Fruit fly (Drosophila melanogaster) whole organism, embryonic: ENCODE measurements around the gene st.
A peak's percentile ranks its signal among the peaks of the same experiment; 100 is the strongest.

Experiments used
- Bgb ChIP-seq: fragments of 200-800 bp; sonication (Bioruptor generic); IDR thresholded peaks from 2 replicates; pipeline ENCODE4 v1.3.6; 2022; ENCODE audit warnings: missing biosample characterization, missing genetic modification characterization; ENCODE audit not compliant: partially characterized antibody
- Blimp-1 ChIP-seq: fragments of 200-800 bp; sonication (Bioruptor generic); optimal IDR thresholded peaks from 3 replicates; lab custom pipeline; 2018; ENCODE audit warnings: missing biosample characterization, missing genetic modification characterization, mild to moderate bottlenecking, moderate library complexity, missing genetic modification reagents
- CG10147 ChIP-seq: fragments of 200-800 bp; sonication (Bioruptor generic); optimal IDR thresholded peaks from 2 replicates; lab custom pipeline; 2019; ENCODE audit warnings: missing biosample characterization, mild to moderate bottlenecking, missing genetic modification characterization, moderate library complexity
- CG11695 ChIP-seq: fragments of 200-800 bp; sonication (Bioruptor generic); IDR thresholded peaks from 3 replicates; pipeline ENCODE4 v1.3.6; 2022; ENCODE audit warnings: missing biosample characterization, missing genetic modification characterization
- CG12104 ChIP-seq: fragments of 200-800 bp; sonication (Bioruptor generic); optimal IDR thresholded peaks from 3 replicates; lab custom pipeline; 2016; ENCODE audit warnings: missing biosample characterization, missing genetic modification characterization
- CG12391 ChIP-seq: fragments of 200-800 bp; sonication (Bioruptor generic); optimal IDR thresholded peaks from 3 replicates; lab custom pipeline; 2018; ENCODE audit warnings: missing biosample characterization, mild to moderate bottlenecking, missing genetic modification characterization, moderate library complexity
- CG14667 ChIP-seq: fragments of 200-800 bp; sonication (Bioruptor generic); IDR thresholded peaks from 2 replicates; pipeline ENCODE4 v1.3.6; 2022; ENCODE audit warnings: missing biosample characterization, missing genetic modification characterization
- CG18262 ChIP-seq: fragments of 200-800 bp; optimal IDR thresholded peaks from 3 replicates; lab custom pipeline; 2019; ENCODE audit warnings: missing biosample characterization, mild to moderate bottlenecking, missing genetic modification characterization, moderate library complexity
- CG30403 ChIP-seq: fragments of 200-800 bp; sonication (Bioruptor generic); optimal IDR thresholded peaks from 3 replicates; lab custom pipeline; 2016; ENCODE audit warnings: missing biosample characterization, missing genetic modification characterization
- CG31441 ChIP-seq: fragments of 200-800 bp; sonication (Bioruptor generic); IDR thresholded peaks from 2 replicates; pipeline ENCODE4 v1.3.6; 2022; ENCODE audit warnings: missing biosample characterization, missing genetic modification characterization
- CG3838 ChIP-seq: fragments of 200-800 bp; sonication (Bioruptor generic); optimal IDR thresholded peaks from 3 replicates; lab custom pipeline; 2016; ENCODE audit warnings: missing biosample characterization, missing genetic modification characterization
- CG3995 ChIP-seq: fragments of 200-800 bp; sonication (Bioruptor generic); optimal IDR thresholded peaks from 3 replicates; lab custom pipeline; 2016; ENCODE audit warnings: missing biosample characterization, missing genetic modification characterization
- CG4424 ChIP-seq: fragments of 200-800 bp; sonication (Bioruptor generic); optimal IDR thresholded peaks from 3 replicates; lab custom pipeline; 2016; ENCODE audit warnings: missing biosample characterization, missing genetic modification characterization
- CG6813 ChIP-seq: fragments of 200-800 bp; sonication (Bioruptor generic); optimal IDR thresholded peaks from 2 replicates; lab custom pipeline; 2017; ENCODE audit warnings: missing biosample characterization, missing genetic modification characterization, mild to moderate bottlenecking, moderate library complexity, missing genetic modification reagents
- CG7556 ChIP-seq: fragments of 200-800 bp; sonication (Bioruptor generic); optimal IDR thresholded peaks from 2 replicates; lab custom pipeline; 2017; ENCODE audit warnings: missing biosample characterization, mild to moderate bottlenecking, missing genetic modification characterization
- CG9437 ChIP-seq: fragments of 200-800 bp; sonication (Bioruptor generic); optimal IDR thresholded peaks from 2 replicates; lab custom pipeline; 2018; ENCODE audit warnings: missing biosample characterization, mild to moderate bottlenecking, missing genetic modification characterization
- CG9817 ChIP-seq: fragments of 200-800 bp; sonication (Bioruptor generic); optimal IDR thresholded peaks from 2 replicates; lab custom pipeline; 2018; ENCODE audit warnings: missing biosample characterization, mild to moderate bottlenecking, missing genetic modification characterization, moderate library complexity
- CTCF ChIP-seq: fragments of 200-800 bp; sonication (Bioruptor generic); optimal IDR thresholded peaks from 2 replicates; lab custom pipeline; 2017; ENCODE audit warnings: missing biosample characterization, mild to moderate bottlenecking, missing genetic modification characterization, moderate library complexity
- E2f1 ChIP-seq: fragments of 200-800 bp; sonication (Bioruptor generic); IDR thresholded peaks from 2 replicates; pipeline ENCODE4 v1.3.6; 2022; ENCODE audit warnings: missing biosample characterization, missing genetic modification characterization
- Ets65A ChIP-seq: fragments of 200-800 bp; sonication (Bioruptor generic); peaks from one replicate; lab custom pipeline; 2016; ENCODE audit warnings: missing biosample characterization, missing genetic modification characterization
- Fer1 ChIP-seq: fragments of 200-800 bp; sonication (Bioruptor generic); optimal IDR thresholded peaks from 2 replicates; lab custom pipeline; 2017; ENCODE audit warnings: missing biosample characterization, mild to moderate bottlenecking, missing genetic modification characterization
- H2.0 ChIP-seq: fragments of 200-800 bp; sonication (Bioruptor generic); IDR thresholded peaks from 2 replicates; pipeline ENCODE4 v1.3.6; 2022; ENCODE audit warnings: missing biosample characterization, missing genetic modification characterization
- HmgZ ChIP-seq: fragments of 200-800 bp; sonication (Bioruptor generic); optimal IDR thresholded peaks from 2 replicates; lab custom pipeline; 2018; ENCODE audit warnings: missing biosample characterization, mild to moderate bottlenecking, missing genetic modification characterization
- Hmr ChIP-seq: fragments of 200-800 bp; sonication (Bioruptor generic); optimal IDR thresholded peaks from 3 replicates; lab custom pipeline; 2017; ENCODE audit warnings: mild to moderate bottlenecking, missing biosample characterization, missing genetic modification reagents, missing genetic modification characterization
- Neu2 ChIP-seq: fragments of 200-800 bp; sonication (Bioruptor generic); optimal IDR thresholded peaks from 3 replicates; lab custom pipeline; 2016; ENCODE audit warnings: missing biosample characterization, missing genetic modification characterization, borderline replicate concordance
- Oli ChIP-seq: fragments of 200-800 bp; sonication (Bioruptor generic); optimal IDR thresholded peaks from 2 replicates; lab custom pipeline; 2018; ENCODE audit warnings: missing biosample characterization, mild to moderate bottlenecking, missing genetic modification characterization, moderate library complexity
- Sox102F ChIP-seq: fragments of 200-800 bp; sonication (Bioruptor generic); optimal IDR thresholded peaks from 2 replicates; lab custom pipeline; 2018; ENCODE audit warnings: missing biosample characterization, mild to moderate bottlenecking, missing genetic modification characterization, moderate library complexity
- Stat92E ChIP-seq, 3 experiments: fragments of >200 bp in 2 of 3; fragments of 200-800 bp in 1 of 3; sonication (Bioruptor generic) in 1 of 3; optimal IDR thresholded peaks; 2 replicates each; lab custom pipeline; 2017 to 2019; ENCODE audit warnings: missing biosample characterization in 3 of 3, missing genetic modification characterization in 3 of 3, mild to moderate bottlenecking in 1 of 3, moderate library complexity in 1 of 3
- Usf ChIP-seq: fragments of 200-800 bp; sonication (Bioruptor generic); optimal IDR thresholded peaks from 2 replicates; lab custom pipeline; 2017; ENCODE audit warnings: missing genotype, missing biosample characterization, missing genetic modification characterization
- YL-1 ChIP-seq: fragments of 200-800 bp; sonication (Bioruptor generic); optimal IDR thresholded peaks from 3 replicates; lab custom pipeline; 2017; ENCODE audit warnings: missing biosample characterization, mild to moderate bottlenecking, missing genetic modification characterization
- bsh ChIP-seq, 2 experiments: fragments of 200-800 bp; sonication (Bioruptor generic); optimal IDR thresholded peaks; 2 replicates each; lab custom pipeline; 2017 to 2018; ENCODE audit warnings: mild to moderate bottlenecking in 2 of 2, missing biosample characterization in 2 of 2, missing genetic modification characterization in 2 of 2, moderate library complexity in 1 of 2
- dmrt11E ChIP-seq: fragments of 200-800 bp; sonication (Bioruptor generic); optimal IDR thresholded peaks from 3 replicates; lab custom pipeline; 2018; ENCODE audit warnings: missing biosample characterization, mild to moderate bottlenecking, missing genetic modification characterization, moderate library complexity
- eve ChIP-seq, 2 experiments: fragments of >200 bp; optimal IDR thresholded peaks; 2 replicates each; lab custom pipeline; 2017; ENCODE audit warnings: missing biosample characterization in 2 of 2, missing genetic modification characterization in 2 of 2
- gfzf ChIP-seq: fragments of 200-800 bp; sonication (Bioruptor generic); optimal IDR thresholded peaks from 2 replicates; lab custom pipeline; 2016; ENCODE audit warnings: missing biosample characterization, mild to moderate bottlenecking, missing genetic modification characterization, moderate library complexity
- gsb ChIP-seq: fragments of 200-800 bp; sonication (Bioruptor generic); IDR thresholded peaks from 2 replicates; pipeline ENCODE4 v1.3.6; 2022; ENCODE audit warnings: missing biosample characterization, missing genetic modification characterization
- gsb-n ChIP-seq: fragments of 200-800 bp; sonication (Bioruptor generic); optimal IDR thresholded peaks from 3 replicates; lab custom pipeline; 2018; ENCODE audit warnings: missing biosample characterization, mild to moderate bottlenecking, missing genetic modification characterization
- ham ChIP-seq: fragments of 200-800 bp; sonication (Bioruptor generic); IDR thresholded peaks from 2 replicates; pipeline ENCODE4 v1.3.6; 2022; ENCODE audit warnings: missing biosample characterization, missing genetic modification characterization
- hbn ChIP-seq: fragments of 200-800 bp; sonication (Bioruptor generic); IDR thresholded peaks from 2 replicates; pipeline ENCODE4 v1.3.6; 2022; ENCODE audit warnings: missing biosample characterization, missing genetic modification characterization; ENCODE audit not compliant: partially characterized antibody
- her ChIP-seq: fragments of 200-800 bp; sonication (Bioruptor generic); optimal IDR thresholded peaks from 2 replicates; lab custom pipeline; 2016; ENCODE audit warnings: missing biosample characterization, missing genetic modification characterization
- ind ChIP-seq: fragments of 200-800 bp; sonication (Bioruptor generic); optimal IDR thresholded peaks from 3 replicates; lab custom pipeline; 2016; ENCODE audit warnings: missing biosample characterization, missing genetic modification characterization
- kni ChIP-seq: fragments of 200-800 bp; sonication (Bioruptor generic); optimal IDR thresholded peaks from 3 replicates; lab custom pipeline; 2017; ENCODE audit warnings: mild to moderate bottlenecking, missing biosample characterization, missing genetic modification reagents, missing genetic modification characterization
- lilli ChIP-seq: fragments of 200-800 bp; sonication (Bioruptor generic); optimal IDR thresholded peaks from 3 replicates; lab custom pipeline; 2016; ENCODE audit warnings: missing biosample characterization, missing genetic modification characterization
- lola ChIP-seq, 3 experiments: fragments of >200 bp in 2 of 3; fragments of 200-800 bp in 1 of 3; sonication (Bioruptor generic) in 1 of 3; optimal IDR thresholded peaks; 2 replicates each; lab custom pipeline; 2017 to 2019; ENCODE audit warnings: missing biosample characterization in 3 of 3, missing genetic modification characterization in 3 of 3, mild to moderate bottlenecking in 1 of 3, moderate library complexity in 1 of 3
- nerfin-1 ChIP-seq: fragments of 200-800 bp; sonication (Bioruptor generic); optimal IDR thresholded peaks from 3 replicates; lab custom pipeline; 2019; ENCODE audit warnings: missing biosample characterization, mild to moderate bottlenecking, missing genetic modification characterization, moderate library complexity
- nmo ChIP-seq: fragments of 200-800 bp; sonication (Bioruptor generic); optimal IDR thresholded peaks from 2 replicates; lab custom pipeline; 2018; ENCODE audit warnings: missing biosample characterization, mild to moderate bottlenecking, missing genetic modification characterization, moderate library complexity
- pb ChIP-seq: fragments of 200-800 bp; sonication (Bioruptor generic); optimal IDR thresholded peaks from 3 replicates; lab custom pipeline; 2016; ENCODE audit warnings: missing biosample characterization, missing genetic modification characterization
- phol ChIP-seq: fragments of 200-800 bp; sonication (Bioruptor generic); optimal IDR thresholded peaks from 3 replicates; lab custom pipeline; 2018; ENCODE audit warnings: missing biosample characterization, mild to moderate bottlenecking, missing genetic modification characterization, moderate library complexity
- pum ChIP-seq: fragments of 200-800 bp; sonication (Bioruptor generic); optimal IDR thresholded peaks from 2 replicates; lab custom pipeline; 2016; ENCODE audit warnings: missing biosample characterization, missing genetic modification characterization
- sens ChIP-seq: fragments of 200-800 bp; sonication (Bioruptor generic); peaks from one replicate; lab custom pipeline; 2016; ENCODE audit warnings: missing biosample characterization, missing genetic modification characterization
- slbo ChIP-seq: fragments of 200-800 bp; sonication (Bioruptor generic); IDR thresholded peaks from 2 replicates; pipeline ENCODE4 v1.3.6; 2022; ENCODE audit warnings: missing biosample characterization, missing genetic modification characterization
- stwl ChIP-seq: fragments of 200-800 bp; sonication (Bioruptor generic); optimal IDR thresholded peaks from 3 replicates; lab custom pipeline; 2018; ENCODE audit warnings: missing biosample characterization, mild to moderate bottlenecking, missing genetic modification characterization, moderate library complexity
- tio ChIP-seq: fragments of 200-800 bp; sonication (Bioruptor generic); optimal IDR thresholded peaks from 2 replicates; lab custom pipeline; 2017; ENCODE audit warnings: missing biosample characterization, missing genetic modification characterization, inconsistent platforms

st gene

dm6 chr3L:16470071-16470470, 27.4 kb upstream of the st start (continued):
- TF ChIP-seq nerfin-1 = no peak
- TF ChIP-seq E2f1 (GFP tag; lab: Robert Waterston, UW) = no peak
- no peak for TF ChIP-seq CG11695 (GFP tag; lab: Robert Waterston, UW)
- peak in 1 of 3 experiments; percentile 7 for TF ChIP-seq lola (GFP tag; optimal IDR thresholded peaks at IDR 0.05; lab: Kevin White, UChicago)
- TF ChIP-seq CTCF (GFP tag; lab: Kevin White, UChicago) = peak; percentile 57
- no peak for TF ChIP-seq Blimp-1 (GFP tag; lab: Kevin White, UChicago)
- TF ChIP-seq kni = no peak
- no peak for TF ChIP-seq Hmr
- no peak for TF ChIP-seq Usf (GFP tag; lab: Kevin White, UChicago)
- no peak for TF ChIP-seq ind (GFP tag; lab: Kevin White, UChicago)
- no peak for TF ChIP-seq CG3838 (GFP tag; lab: Kevin White, UChicago)
- TF ChIP-seq CG3995 (GFP tag; lab: Kevin White, UChicago) = no peak
- no peak for TF ChIP-seq CG14667 (GFP tag; lab: Robert Waterston, UW)
- TF ChIP-seq lilli = no peak
- TF ChIP-seq CG9437 = peak; percentile 99
- TF ChIP-seq sens (GFP tag; lab: Kevin White, UChicago) = peak; percentile 69
- TF ChIP-seq gsb-n (tag; lab: Kevin White, UChicago) = no peak
- TF ChIP-seq H2.0 (GFP tag; lab: Robert Waterston, UW) = no peak
- no peak for TF ChIP-seq YL-1
- TF ChIP-seq Fer1 (GFP tag; lab: Kevin White, UChicago) = no peak
- no peak for TF ChIP-seq CG6813 (GFP tag; lab: Kevin White, UChicago)
- TF ChIP-seq CG10147 = no peak
- no peak for TF ChIP-seq gsb
- TF ChIP-seq pum (GFP tag; lab: Kevin White, UChicago) = no peak
- TF ChIP-seq hbn = no peak
- no peak for TF ChIP-seq CG30403
- peak; percentile 40; the same call in 1 of the 2 replicates for TF ChIP-seq Bgb
- no peak for TF ChIP-seq her (GFP tag; lab: Kevin White, UChicago)
- TF ChIP-seq Stat92E (GFP tag; optimal IDR thresholded peaks at IDR 0.05; lab: Kevin White, UChicago) = no peak
- TF ChIP-seq stwl = peak; percentile 61
- peak; percentile 1 for TF ChIP-seq HmgZ (tag; lab: Kevin White, UChicago)

- TF ChIP-seq phol (tag; lab: Kevin White, UChicago) (peak; percentile 40), Sox102F (GFP tag; lab: Kevin White, UChicago) (peak; percentile 50), Ets65A (GFP tag; lab: Kevin White, UChicago) (no peak), lola (GFP tag; optimal IDR thresholded peaks at IDR 0.05; lab: Kevin White, UChicago) (peak in 1 of 3 experiments; percentile 11), ham (GFP tag; lab: Robert Waterston, UW) (no peak), CG4424 (GFP tag; lab: Kevin White, UChicago) (peak; percentile 19), CG6813 (GFP tag; lab: Kevin White, UChicago) (no peak), CG7556 (GFP tag; lab: Kevin White, UChicago) (peak; percentile 49), CG12391 (peak; percentile 7), Oli (peak; percentile 20), tio (GFP tag; lab: Kevin White, UChicago) (peak; percentile 17), eve (GFP tag; optimal IDR thresholded peaks at IDR 0.05; lab: Kevin White, UChicago) (peak in 1 of 2 experiments; percentile 49), bsh (GFP tag; optimal IDR thresholded peaks at IDR 0.05; lab: Kevin White, UChicago) (peak in 1 of 2 experiments; percentile 45), Neu2 (no peak), CG12104 (no peak), slbo (GFP tag; lab: Robert Waterston, UW) (0 out of 2 replicates have a peak, but pooled peaks have one; percentile 19), CG18262 (tag; lab: Kevin White, UChicago) (peak; percentile 9), nmo (peak; percentile 33), dmrt11E (tag; lab: Kevin White, UChicago) (peak; percentile 10), CG31441 (GFP tag; lab: Robert Waterston, UW) (0 out of 2 replicates have a peak, but pooled peaks have one; percentile 37), pb (no peak), gfzf (GFP tag; lab: Kevin White, UChicago) (no peak), CG9817 (tag; lab: Kevin White, UChicago) (no peak)
Observed at dm6 chr3L:16474130-16474529, 23.3 kb upstream of the st start.
